Fruit fly (Drosophila melanogaster): ENCODE measurements around the gene CG32453.

- TF ChIP-seq Snoo (tag; optimal IDR thresholded peaks at IDR 0.05): no peak
- no peak for TF ChIP-seq CG13204 (GFP tag; optimal IDR thresholded peaks at IDR 0.05)
- TF ChIP-seq CG10348 (GFP tag; IDR thresholded peaks at IDR 0.05): no peak
- TF ChIP-seq CG32121 (GFP tag; IDR thresholded peaks at IDR 0.05): no peak
- no peak for TF ChIP-seq CG14655 (GFP tag; optimal IDR thresholded peaks at IDR 0.05)
- TF ChIP-seq CG9948 (tag; optimal IDR thresholded peaks at IDR 0.05): no peak
- TF ChIP-seq fd96Ca (GFP tag; IDR thresholded peaks at IDR 0.05): no peak
- TF ChIP-seq rn (GFP tag; IDR thresholded peaks at IDR 0.05): no peak
- TF ChIP-seq CG8159 (tag; optimal IDR thresholded peaks at IDR 0.05): no peak
- no peak for TF ChIP-seq CG17806 (tag; optimal IDR thresholded peaks at IDR 0.05)
- TF ChIP-seq gl (tag; optimal IDR thresholded peaks at IDR 0.05): no peak
- TF ChIP-seq CG34367 (tag; optimal IDR thresholded peaks at IDR 0.05): no peak
Measured at dm6 chr3L:22713605-22714004, 16.6 kb downstream of the CG32453 start.
